Fruit fly (Drosophila melanogaster): ENCODE measurements around the gene Spn38F.

DNA sequence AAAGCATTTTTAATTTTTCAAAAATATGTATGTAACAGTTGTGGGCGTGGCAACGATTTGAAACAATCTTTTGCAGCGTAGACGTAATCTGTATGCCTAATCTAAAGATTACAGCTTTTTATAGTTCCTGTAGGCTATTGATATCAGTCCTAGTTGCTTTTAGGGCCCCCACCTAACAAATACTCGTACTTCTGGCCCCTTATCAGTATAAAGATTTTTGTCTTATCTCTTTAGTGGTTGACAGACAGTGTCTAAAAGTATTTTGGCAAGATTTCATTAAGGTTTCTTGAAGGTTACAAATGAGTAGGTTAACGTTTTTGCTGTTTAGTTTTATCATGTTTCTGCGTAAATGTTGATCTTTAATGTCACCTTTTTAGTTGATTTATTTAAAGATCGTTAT lies 9.1 kb downstream of the Spn38F start:
- TF ChIP-seq h (optimal IDR thresholded peaks at IDR 0.05) (no peak), insv (optimal IDR thresholded peaks at IDR 0.05) (no peak)

All from Kc167 (cell line).